Fruit fly (Drosophila melanogaster) whole organism, wandering third instar larva: ENCODE results near the gene Cpr66D.

Experiments
- Abd-B ChIP-seq: fragments of >200 bp; optimal IDR thresholded peaks from 2 replicates; lab custom pipeline; 2017; ENCODE audit warnings: missing biosample characterization, missing genetic modification characterization
- CG32264 ChIP-seq: fragments of 200-800 bp; sonication (Bioruptor generic); optimal IDR thresholded peaks from 2 replicates; lab custom pipeline; 2016; ENCODE audit warnings: missing biosample characterization, missing genetic modification characterization
- CG9705 ChIP-seq: fragments of 200-800 bp; sonication (Bioruptor generic); optimal IDR thresholded peaks from 2 replicates; lab custom pipeline; 2018; ENCODE audit warnings: missing biosample characterization, mild to moderate bottlenecking, missing genetic modification characterization
- CrebA ChIP-seq: fragments of 200-800 bp; sonication (Bioruptor generic); optimal IDR thresholded peaks from 2 replicates; lab custom pipeline; 2016; ENCODE audit warnings: missing biosample characterization, mild to moderate bottlenecking, missing genetic modification characterization, borderline replicate concordance
- Dfd ChIP-seq: fragments of >200 bp; optimal IDR thresholded peaks from 2 replicates; lab custom pipeline; 2017; ENCODE audit warnings: missing biosample characterization, missing genetic modification characterization
- Dif ChIP-seq: fragments of 200-275, 200-300 bp; sonication (Bioruptor generic); optimal IDR thresholded peaks from 2 replicates; lab custom pipeline; 2018; ENCODE audit warnings: missing biosample characterization, missing genetic modification characterization; ENCODE audit not compliant: partially characterized antibody
- GATAd ChIP-seq: sonication (Bioruptor generic); optimal IDR thresholded peaks from 2 replicates; lab custom pipeline; 2016; ENCODE audit warnings: missing biosample characterization, missing genetic modification characterization
- HLH106 ChIP-seq: fragments of 200-800 bp; optimal IDR thresholded peaks from 3 replicates; lab custom pipeline; 2019; ENCODE audit warnings: missing biosample characterization, mild to moderate bottlenecking, missing genetic modification characterization, moderate library complexity
- Hnf4 ChIP-seq: fragments of 200-800 bp; sonication (Bioruptor generic); optimal IDR thresholded peaks from 2 replicates; lab custom pipeline; 2016; ENCODE audit warnings: missing biosample characterization, mild to moderate bottlenecking, missing genetic modification characterization
- Hr78 ChIP-seq: fragments of >200 bp; optimal IDR thresholded peaks from 2 replicates; lab custom pipeline; 2017; ENCODE audit warnings: missing biosample characterization, missing genetic modification characterization
- Hr83 ChIP-seq: fragments of 200-300 bp; sonication (Bioruptor generic); optimal IDR thresholded peaks from 2 replicates; lab custom pipeline; 2016; ENCODE audit warnings: missing biosample characterization, mild to moderate bottlenecking, missing genetic modification characterization, moderate library complexity; ENCODE audit not compliant: poor library complexity, severe bottlenecking
- Jra ChIP-seq: sonication (Bioruptor generic); optimal IDR thresholded peaks from 2 replicates; lab custom pipeline; 2016; ENCODE audit warnings: missing biosample characterization, missing genetic modification characterization
- Mio ChIP-seq: sonication (Bioruptor generic); optimal IDR thresholded peaks from 2 replicates; lab custom pipeline; 2016; ENCODE audit warnings: missing biosample characterization, missing genetic modification characterization
- Myc ChIP-seq: fragments of >200 bp; optimal IDR thresholded peaks from 2 replicates; lab custom pipeline; 2017
- N ChIP-seq: fragments of >200 bp; optimal IDR thresholded peaks from 2 replicates; lab custom pipeline; 2018; ENCODE audit warnings: missing biosample characterization, missing external identifiers, missing genetic modification characterization
- OdsH ChIP-seq: fragments of 200-800 bp; sonication (Bioruptor generic); optimal IDR thresholded peaks from 2 replicates; lab custom pipeline; 2016; ENCODE audit warnings: missing biosample characterization, mild to moderate bottlenecking, missing genetic modification characterization
- Rel ChIP-seq, 2 experiments: fragments of 200-800 bp; sonication (Bioruptor generic) in 1 of 2; optimal IDR thresholded peaks; 2 replicates in 1 of 2; 3 replicates in 1 of 2; lab custom pipeline; 2016 to 2019; ENCODE audit warnings: mild to moderate bottlenecking in 2 of 2, missing biosample characterization in 2 of 2, missing genetic modification characterization in 2 of 2, moderate library complexity in 1 of 2
- Sp1 ChIP-seq: fragments of 200-800 bp; sonication (Bioruptor generic); optimal IDR thresholded peaks from 3 replicates; lab custom pipeline; 2019; ENCODE audit warnings: missing biosample characterization, mild to moderate bottlenecking, missing genetic modification characterization, moderate library complexity
- Vsx2 ChIP-seq: fragments of 200-300, 225-300 bp; sonication (Bioruptor generic); optimal IDR thresholded peaks from 2 replicates; lab custom pipeline; 2018; ENCODE audit warnings: missing biosample characterization, missing genetic modification characterization; ENCODE audit not compliant: partially characterized antibody
- br ChIP-seq: fragments of 200-800 bp; sonication (Bioruptor generic); optimal IDR thresholded peaks from 2 replicates; lab custom pipeline; 2016; ENCODE audit warnings: missing biosample characterization, missing genetic modification characterization
- brk ChIP-seq: fragments of 200-800 bp; sonication (Bioruptor generic); optimal IDR thresholded peaks from 2 replicates; lab custom pipeline; 2016; ENCODE audit warnings: missing biosample characterization, mild to moderate bottlenecking, missing genetic modification characterization
- dl ChIP-seq, 2 experiments: fragments of 175-275, 200-275 bp in 1 of 2; fragments of 200-275 bp in 1 of 2; sonication (Bioruptor generic); optimal IDR thresholded peaks; lab custom pipeline; 2018; ENCODE audit warnings: mild to moderate bottlenecking in 2 of 2, missing biosample characterization in 2 of 2, missing genetic modification characterization in 2 of 2, moderate library complexity in 2 of 2; ENCODE audit not compliant: partially characterized antibody in 2 of 2, insufficient read depth in 1 of 2
- dmrt93B ChIP-seq: fragments of 200-800 bp; sonication (Bioruptor generic); optimal IDR thresholded peaks from 2 replicates; lab custom pipeline; 2018; ENCODE audit warnings: missing biosample characterization, mild to moderate bottlenecking, missing genetic modification characterization
- dsf ChIP-seq: sonication (Bioruptor generic); optimal IDR thresholded peaks from 2 replicates; lab custom pipeline; 2016; ENCODE audit warnings: missing biosample characterization, missing genetic modification characterization, borderline replicate concordance
- ey ChIP-seq: fragments of 200-800 bp; sonication (Bioruptor generic); optimal IDR thresholded peaks from 2 replicates; lab custom pipeline; 2016; ENCODE audit warnings: missing biosample characterization, missing genetic modification characterization
- foxo ChIP-seq, 2 experiments: fragments of 200-800 bp; sonication (Bioruptor generic); optimal IDR thresholded peaks; 2 replicates in 1 of 2; 3 replicates in 1 of 2; lab custom pipeline; 2016 to 2017; ENCODE audit warnings: missing biosample characterization in 2 of 2, missing genetic modification characterization in 2 of 2
- fru ChIP-seq: fragments of 200-800 bp; sonication (Bioruptor generic); optimal IDR thresholded peaks from 3 replicates; lab custom pipeline; 2016; ENCODE audit warnings: missing biosample characterization, mild to moderate bottlenecking, missing genetic modification characterization
- h ChIP-seq: fragments of 200-800 bp; sonication (Bioruptor generic); optimal IDR thresholded peaks from 3 replicates; lab custom pipeline; 2016; ENCODE audit warnings: missing biosample characterization, mild to moderate bottlenecking, missing genetic modification characterization
- jim ChIP-seq: fragments of 175-275, 200-325 bp; sonication (Bioruptor generic); optimal IDR thresholded peaks from 2 replicates; lab custom pipeline; 2016; ENCODE audit warnings: missing biosample characterization, mild to moderate bottlenecking, missing genetic modification characterization
- lola ChIP-seq: fragments of >200 bp; optimal IDR thresholded peaks from 2 replicates; lab custom pipeline; 2017; ENCODE audit warnings: missing biosample characterization, missing genetic modification characterization
- pan ChIP-seq: fragments of >200 bp; optimal IDR thresholded peaks from 2 replicates; lab custom pipeline; 2017
- psq ChIP-seq: fragments of 200-800 bp; sonication (Bioruptor generic); optimal IDR thresholded peaks from 3 replicates; lab custom pipeline; 2017; ENCODE audit warnings: missing biosample characterization, mild to moderate bottlenecking, missing genetic modification characterization, moderate library complexity
- rgr ChIP-seq: fragments of 200-800 bp; sonication (Bioruptor generic); optimal IDR thresholded peaks from 3 replicates; lab custom pipeline; 2016; ENCODE audit warnings: missing biosample characterization, mild to moderate bottlenecking, missing genetic modification characterization
- sage ChIP-seq: fragments of 200-800 bp; sonication (Bioruptor generic); optimal IDR thresholded peaks from 2 replicates; lab custom pipeline; 2016; ENCODE audit warnings: missing biosample characterization, mild to moderate bottlenecking, missing genetic modification characterization
- sv ChIP-seq: fragments of 200-800 bp; sonication (Bioruptor generic); optimal IDR thresholded peaks from 3 replicates; lab custom pipeline; 2016; ENCODE audit warnings: missing biosample characterization, missing genetic modification characterization
- tai ChIP-seq: sonication (Bioruptor generic); optimal IDR thresholded peaks from 2 replicates; lab custom pipeline; 2016; ENCODE audit warnings: missing biosample characterization, missing genetic modification characterization
- usp ChIP-seq: fragments of >200 bp; optimal IDR thresholded peaks from 2 replicates; lab custom pipeline; 2017; ENCODE audit warnings: missing biosample characterization, missing genetic modification characterization
- woc ChIP-seq: sonication (Bioruptor generic); optimal IDR thresholded peaks from 2 replicates; lab custom pipeline; 2016; ENCODE audit warnings: missing biosample characterization, mild to moderate bottlenecking, missing genetic modification characterization

Cpr66D gene

dm6 chr3L:8673377-8674000, 33.2 kb downstream of the Cpr66D start:
- TF ChIP-seq Sp1 (GFP tag; lab: Kevin White, UChicago), result no peak
- TF ChIP-seq h (GFP tag; lab: Kevin White, UChicago), result peak; percentile 24
- no peak for TF ChIP-seq Jra (GFP tag; lab: Kevin White, UChicago)
- TF ChIP-seq usp (GFP tag; lab: Kevin White, UChicago), result no peak
- no peak for TF ChIP-seq Hnf4 (GFP tag; lab: Kevin White, UChicago)

- TF ChIP-seq h (GFP tag; lab: Kevin White, UChicago), result no peak
- no peak for TF ChIP-seq OdsH (GFP tag; lab: Kevin White, UChicago)
- TF ChIP-seq CG9705 (GFP tag; lab: Kevin White, UChicago), result peak; percentile 9
- no peak for TF ChIP-seq jim (GFP tag; lab: Kevin White, UChicago)
- TF ChIP-seq fru (GFP tag; lab: Kevin White, UChicago), result peak; percentile 56
- TF ChIP-seq Rel (GFP tag; optimal IDR thresholded peaks at IDR 0.05; lab: Kevin White, UChicago), result no peak
- TF ChIP-seq Rel (tag; optimal IDR thresholded peaks at IDR 0.05; lab: Kevin White, UChicago), result peak; percentile 100
- TF ChIP-seq dsf, result no peak
- no peak for TF ChIP-seq Sp1 (GFP tag; lab: Kevin White, UChicago)
- peak in 1 of 2 experiments; percentile 21 for TF ChIP-seq foxo (GFP tag; optimal IDR thresholded peaks at IDR 0.05; lab: Kevin White, UChicago)
- no peak for TF ChIP-seq dl (GFP tag; optimal IDR thresholded peaks at IDR 0.05; lab: Kevin White, UChicago; ENCODE audit: insufficient read depth in 1 of 2, partially characterized antibody in 2 of 2)
- peak; percentile 18 for TF ChIP-seq dmrt93B (GFP tag; lab: Kevin White, UChicago)
- TF ChIP-seq pan (lab: Kevin White, UChicago), result no peak
- TF ChIP-seq br (GFP tag; lab: Kevin White, UChicago), result peak; percentile 69
- no peak for TF ChIP-seq Myc (lab: Kevin White, UChicago)
- no peak for TF ChIP-seq N (GFP tag; lab: Kevin White, UChicago)
- TF ChIP-seq, all 38 proteins: peak for 6
These were observed 34.8 kb downstream of the Cpr66D start for dm6 chr3L:8675029-8675544.

dm6 chr3L:8675545-8676084, 35.4 kb downstream of the Cpr66D start, which contains the start of gene hry:
TSS of gene hry (plus strand) at chr3L:8675759.
- TF ChIP-seq br (GFP tag; lab: Kevin White, UChicago) (peak; percentile 53), woc (GFP tag; lab: Kevin White, UChicago) (peak; percentile 62), tai (peak; percentile 61), lola (GFP tag; lab: Kevin White, UChicago) (no peak), ey (GFP tag; lab: Kevin White, UChicago) (no peak), psq (peak; percentile 20), Rel (GFP tag; optimal IDR thresholded peaks at IDR 0.05; lab: Kevin White, UChicago) (peak; percentile 93), Rel (tag; optimal IDR thresholded peaks at IDR 0.05; lab: Kevin White, UChicago) (peak; percentile 80), CrebA (GFP tag; lab: Kevin White, UChicago) (peak; percentile 67), Hr83 (peak; percentile 75), Hnf4 (GFP tag; lab: Kevin White, UChicago) (peak; percentile 70), Dif (GFP tag; lab: Kevin White, UChicago) (peak; percentile 61), dmrt93B (GFP tag; lab: Kevin White, UChicago) (no peak), N (GFP tag; lab: Kevin White, UChicago) (no peak), h (GFP tag; lab: Kevin White, UChicago) (peak; percentile 99), CG9705 (GFP tag; lab: Kevin White, UChicago) (no peak), Mio (GFP tag; lab: Kevin White, UChicago) (no peak), Hr78 (GFP tag; lab: Kevin White, UChicago) (no peak), GATAd (no peak), CG32264 (GFP tag; lab: Kevin White, UChicago) (no peak), sage (GFP tag; lab: Kevin White, UChicago) (peak; percentile 9), Vsx2 (GFP tag; lab: Kevin White, UChicago) (peak; percentile 61), foxo (GFP tag; optimal IDR thresholded peaks at IDR 0.05; lab: Kevin White, UChicago) (peak in 1 of 2 experiments; percentile 13), Jra (GFP tag; lab: Kevin White, UChicago) (peak; percentile 87), dsf (no peak), jim (GFP tag; lab: Kevin White, UChicago) (no peak), fru (GFP tag; lab: Kevin White, UChicago) (peak; percentile 28), HLH106 (tag; lab: Kevin White, UChicago) (no peak), rgr (GFP tag; lab: Kevin White, UChicago) (peak; percentile 60), Sp1 (GFP tag; lab: Kevin White, UChicago) (peak; percentile 65), Dfd (GFP tag; lab: Kevin White, UChicago) (no peak), dl (GFP tag; optimal IDR thresholded peaks at IDR 0.05; lab: Kevin White, UChicago; ENCODE audit: insufficient read depth in 1 of 2, partially characterized antibody in 2 of 2) (peak; percentile 16 to 69), Myc (lab: Kevin White, UChicago) (no peak), pan (lab: Kevin White, UChicago) (no peak), usp (GFP tag; lab: Kevin White, UChicago) (no peak), Abd-B (no peak), sv (peak; percentile 0), brk (GFP tag; lab: Kevin White, UChicago) (peak; percentile 87), OdsH (GFP tag; lab: Kevin White, UChicago) (peak; percentile 68)
